Worm (Caenorhabditis elegans): ENCODE data around the gene nas-31.
A peak's percentile ranks its signal among the peaks of the same experiment; 100 is the strongest.

The nas-31 gene

DNA sequence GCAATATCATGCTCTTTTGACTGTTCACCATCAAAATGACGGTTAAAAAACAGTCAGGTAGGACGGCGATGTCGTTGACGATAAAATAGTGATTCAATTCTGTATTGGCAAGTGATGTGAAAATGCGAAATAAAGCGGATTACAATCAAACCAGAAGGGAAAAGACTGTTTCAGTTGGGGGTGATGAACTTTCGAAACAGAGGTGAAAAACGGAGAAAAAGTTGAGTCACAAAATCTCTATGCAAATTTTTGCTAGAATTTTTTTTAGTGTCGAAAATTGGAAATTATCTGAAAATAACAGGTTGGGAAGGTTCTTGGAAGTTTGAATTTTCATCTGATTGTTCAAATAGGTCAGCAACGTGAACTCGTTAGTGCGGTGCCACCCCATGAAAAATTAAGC is at the start of gene nas-31:
nas-31 (minus strand) TSS at position 101 of the 400 bp plus-strand sequence.
- no peak for TF ChIP-seq ets-5 (GFP tag; IDR thresholded peaks at IDR 0.05)
- no peak for TF ChIP-seq C16A3.4 (tag; optimal IDR thresholded peaks at IDR 0.05)
- no peak for TF ChIP-seq jun-1 (tag; optimal IDR thresholded peaks at IDR 0.05)
- TF ChIP-seq grh-1 (GFP tag; IDR thresholded peaks at IDR 0.05), result no peak
- no peak for TF ChIP-seq nhr-71 (tag; optimal IDR thresholded peaks at IDR 0.05)
- TF ChIP-seq unc-130 (tag; optimal IDR thresholded peaks at IDR 0.05), result no peak
- no peak for TF ChIP-seq fos-1 (tag; optimal IDR thresholded peaks at IDR 0.05)
- TF ChIP-seq hlh-4 (tag; optimal IDR thresholded peaks at IDR 0.05), result no peak
- no peak for TF ChIP-seq unc-62 (GFP tag; optimal IDR thresholded peaks at IDR 0.05)
- no peak for TF ChIP-seq isw-1 (GFP tag; IDR thresholded peaks at IDR 0.05)
- TF ChIP-seq mdl-1 (tag; optimal IDR thresholded peaks at IDR 0.05), result no peak
- TF ChIP-seq sup-37 (GFP tag; optimal IDR thresholded peaks at IDR 0.05), result no peak
- no peak for TF ChIP-seq alr-1 (tag; optimal IDR thresholded peaks at IDR 0.05; ENCODE audit: borderline replicate concordance)
- TF ChIP-seq C04F5.9 (tag; optimal IDR thresholded peaks at IDR 0.05), result no peak
- TF ChIP-seq dpl-1 (GFP tag; optimal IDR thresholded peaks at IDR 0.05), result no peak
- TF ChIP-seq snu-23 (GFP tag; optimal IDR thresholded peaks at IDR 0.05), result no peak
- TF ChIP-seq efl-1 (optimal IDR thresholded peaks at IDR 0.05), result no peak
- no peak for TF ChIP-seq efl-1 (GFP tag; optimal IDR thresholded peaks at IDR 0.05 in 1 of 2)
- no peak for TF ChIP-seq irx-1 (tag; optimal IDR thresholded peaks at IDR 0.05)
- TF ChIP-seq lin-13 (GFP tag; optimal IDR thresholded peaks at IDR 0.05), result no peak

DNA sequence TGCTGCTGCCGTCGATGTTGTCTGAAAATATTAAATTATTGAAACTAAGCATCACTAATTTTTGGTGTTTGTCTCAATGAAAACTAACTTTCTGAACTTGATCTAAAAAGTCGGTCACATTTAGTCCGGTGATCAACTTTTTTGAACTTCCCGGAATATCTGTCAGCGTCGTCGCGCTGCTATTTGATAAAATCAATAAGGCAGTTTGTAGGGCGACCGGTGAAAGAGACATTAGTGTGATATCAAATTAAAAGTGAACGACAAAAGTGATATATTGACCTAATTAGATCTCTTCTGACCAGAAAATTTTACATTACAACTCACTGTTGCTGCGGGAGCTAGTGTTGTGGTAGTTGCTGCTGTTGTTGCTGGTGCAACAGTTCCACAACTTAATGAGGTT is 49.3 kb upstream of the nas-31 start:
- TF ChIP-seq efl-1 (optimal IDR thresholded peaks at IDR 0.05), result no peak
- TF ChIP-seq efl-1 (GFP tag; optimal IDR thresholded peaks at IDR 0.05 in 1 of 2), result no peak
- TF ChIP-seq elt-3 (tag; optimal IDR thresholded peaks at IDR 0.05), result peak in 1 of 6 experiments; percentile 10
- no peak for TF ChIP-seq elt-2 (tag; optimal IDR thresholded peaks at IDR 0.05)
- TF ChIP-seq nhr-85 (tag), result peak; percentile 23
- no peak for TF ChIP-seq fkh-10 (GFP tag; optimal IDR thresholded peaks at IDR 0.05)
- TF ChIP-seq fos-1 (tag; optimal IDR thresholded peaks at IDR 0.05), result no peak
- no peak for TF ChIP-seq fkh-8 (tag; optimal IDR thresholded peaks at IDR 0.05)
- TF ChIP-seq alr-1 (tag; optimal IDR thresholded peaks at IDR 0.05; ENCODE audit: borderline replicate concordance), result no peak
- TF ChIP-seq egl-13 (tag; optimal IDR thresholded peaks at IDR 0.05), result no peak
- TF ChIP-seq ceh-8 (GFP tag; optimal IDR thresholded peaks at IDR 0.05), result no peak
- peak; percentile 90 for TF ChIP-seq blmp-1 (tag; optimal IDR thresholded peaks at IDR 0.05)

DNA sequence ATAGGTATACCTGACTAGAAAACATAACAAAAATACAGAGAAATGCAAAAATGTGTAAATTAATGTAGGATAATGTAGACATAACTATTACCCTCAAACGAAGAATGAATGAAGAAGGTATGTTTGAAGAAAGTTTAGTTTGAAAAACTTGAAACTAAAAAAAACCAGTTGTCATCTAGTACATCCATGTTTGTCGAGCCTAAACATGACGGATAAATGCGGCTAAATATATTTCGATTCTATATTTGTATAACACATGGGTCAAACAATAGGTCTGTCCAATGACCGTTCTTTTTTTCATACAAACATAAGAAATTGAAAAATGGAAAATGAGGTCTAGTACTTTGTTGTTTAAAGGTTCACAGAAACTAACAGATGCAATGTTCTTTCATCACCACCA is 48.4 kb upstream of the nas-31 start, which contains the start of gene F17C11.22:
F17C11.22 (minus strand) TSS at position 101 of the 400 bp plus-strand sequence.
- TF ChIP-seq efl-1 (optimal IDR thresholded peaks at IDR 0.05) (no peak), efl-1 (GFP tag; optimal IDR thresholded peaks at IDR 0.05 in 1 of 2) (peak in 1 of 2 experiments; percentile 58), nhr-84 (tag; optimal IDR thresholded peaks at IDR 0.05) (no peak)

DNA sequence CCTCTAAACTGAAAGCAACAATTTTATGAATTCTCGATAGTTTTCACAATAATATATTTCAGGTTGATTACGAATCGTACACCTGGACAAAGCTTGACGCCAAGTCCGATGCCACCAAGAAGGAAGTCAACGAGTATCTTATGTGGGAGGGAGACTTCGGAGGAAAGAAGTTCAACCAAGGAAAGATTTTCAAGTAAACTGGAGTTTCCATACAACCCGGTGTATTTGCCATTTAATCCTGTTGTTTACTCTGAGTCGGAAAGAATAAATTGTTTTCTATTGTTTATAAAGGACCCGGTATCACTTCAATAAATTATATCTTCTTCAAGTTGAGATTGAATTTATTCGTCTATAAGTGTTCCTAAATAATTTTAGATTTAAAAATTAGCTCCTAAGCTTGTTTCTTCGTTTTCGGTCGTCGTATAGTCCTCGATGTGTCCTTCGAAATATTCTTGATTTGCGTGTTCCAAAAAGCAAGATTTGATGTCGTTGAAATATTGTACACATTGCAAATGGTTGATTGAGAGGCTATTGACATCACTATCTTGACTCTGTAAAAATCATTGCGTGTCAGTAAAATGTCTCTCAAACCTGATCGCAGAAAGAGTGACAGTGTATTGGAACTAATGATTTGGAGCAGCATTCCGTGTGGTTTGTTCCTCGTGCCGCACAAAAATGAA is 46.1 kb upstream of the nas-31 start:
- no peak for TF ChIP-seq unc-62 (GFP tag; optimal IDR thresholded peaks at IDR 0.05)
- TF ChIP-seq nhr-85 (tag), result peak; percentile 4
- peak in 1 of 2 experiments; percentile 27 for TF ChIP-seq lsy-2 (tag; optimal IDR thresholded peaks at IDR 0.05)
- TF ChIP-seq nhr-20 (tag; optimal IDR thresholded peaks at IDR 0.05), result no peak
- no peak for TF ChIP-seq C34B4.2 (tag; optimal IDR thresholded peaks at IDR 0.05)
- TF ChIP-seq xbp-1 (tag; optimal IDR thresholded peaks at IDR 0.05), result no peak
- TF ChIP-seq efl-1 (optimal IDR thresholded peaks at IDR 0.05), result no peak
- TF ChIP-seq efl-1 (GFP tag; optimal IDR thresholded peaks at IDR 0.05 in 1 of 2), result peak in 1 of 2 experiments; percentile 24

- TF ChIP-seq efl-1 (optimal IDR thresholded peaks at IDR 0.05) (no peak), efl-1 (GFP tag; optimal IDR thresholded peaks at IDR 0.05 in 1 of 2) (peak in 1 of 2 experiments; percentile 17), Y116A8C.19 (tag; optimal IDR thresholded peaks at IDR 0.05; ENCODE audit: borderline replicate concordance) (no peak)
These were observed 45.2 kb upstream of the nas-31 start for ce11 chrV:10966874-10967273.

All from whole organism, L1 larva.